ENCODE assay signal across 1 fruit fly cellular context in the genomic region with DNA sequence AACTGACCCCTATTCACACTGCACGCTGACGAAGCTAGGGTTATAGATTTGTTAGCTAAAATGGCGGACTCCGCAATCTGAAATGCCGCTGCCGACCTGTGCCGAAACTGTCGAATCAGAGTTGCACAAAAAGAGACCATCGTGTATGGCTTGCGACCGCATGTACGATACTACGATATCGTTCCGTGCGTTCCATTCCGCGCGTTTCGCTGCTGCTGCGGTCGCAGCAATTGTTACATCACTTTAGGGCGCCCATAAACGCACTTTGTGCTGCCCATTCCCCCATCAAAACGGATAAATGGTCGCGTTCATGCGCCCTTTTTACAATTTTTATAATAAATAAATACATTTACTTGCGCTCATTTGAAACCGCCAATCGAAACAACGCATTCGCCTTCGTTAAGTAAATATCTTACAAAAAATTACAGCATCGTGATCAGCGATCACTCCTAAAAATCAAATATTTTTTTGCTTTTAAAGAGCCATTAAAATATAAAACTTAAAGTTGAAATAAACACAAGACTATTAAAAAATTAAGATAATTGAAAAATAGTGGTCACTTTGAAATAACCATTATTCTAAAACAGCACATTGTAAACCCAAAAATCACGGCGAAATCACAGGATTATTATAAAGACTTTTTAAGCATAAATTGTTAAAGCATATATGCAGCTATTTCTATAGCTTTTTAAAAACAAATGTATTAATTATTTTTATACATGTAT.
TF ChIP-seq lines count a peak whose summit lies in the region.

A gene (minus strand): TSS at position 174 of the 725 bp plus-strand sequence.

TF ChIP-seq in whole organism, embryonic, 481 proteins besides CTCF, POLR2A, EP300 and RAD21 (continued from another document and continues in another):
- peak; percentile 85 for TF ChIP-seq CG6791 (GFP tag; IDR thresholded peaks at IDR 0.05; lab: Robert Waterston, UW; ENCODE audit: partially characterized antibody)
- peak; percentile 6 for TF ChIP-seq repo (GFP tag; optimal IDR thresholded peaks at IDR 0.05; lab: Kevin White, UChicago)
- TF ChIP-seq CG10274 (GFP tag; optimal IDR thresholded peaks at IDR 0.05; lab: Kevin White, UChicago) = no peak
- TF ChIP-seq Ssrp (tag; optimal IDR thresholded peaks at IDR 0.05; lab: Kevin White, UChicago) = no peak
- peak; percentile 74 for TF ChIP-seq Rfx (GFP tag; IDR thresholded peaks at IDR 0.05; lab: Robert Waterston, UW)
- TF ChIP-seq Kr (GFP tag; optimal IDR thresholded peaks at IDR 0.05; lab: Kevin White, UChicago) = no peak
- peak; percentile 64; the same call in 1 of the 2 replicates for TF ChIP-seq nerfin-2 (GFP tag; IDR thresholded peaks at IDR 0.05; lab: Robert Waterston, UW; ENCODE audit: partially characterized antibody)
- TF ChIP-seq Pdp1 (GFP tag; optimal IDR thresholded peaks at IDR 0.05; lab: Kevin White, UChicago) = peak in 1 of 2 experiments; percentile 99
- TF ChIP-seq HLH54F (GFP tag; optimal IDR thresholded peaks at IDR 0.05; lab: Kevin White, UChicago) = peak; percentile 9
- TF ChIP-seq CHES-1-like (GFP tag; optimal IDR thresholded peaks at IDR 0.05; lab: Kevin White, UChicago) = no peak
- peak; percentile 47; the same call in 1 of the 3 replicates for TF ChIP-seq ken (GFP tag; IDR thresholded peaks at IDR 0.05; lab: Robert Waterston, UW)
- peak; percentile 36; the same call in 1 of the 2 replicates for TF ChIP-seq H2.0 (GFP tag; IDR thresholded peaks at IDR 0.05; lab: Robert Waterston, UW)
- peak; percentile 15 for TF ChIP-seq CG17359 (tag; optimal IDR thresholded peaks at IDR 0.05; lab: Kevin White, UChicago)
- peak; percentile 80 for TF ChIP-seq CG16813 (GFP tag; IDR thresholded peaks at IDR 0.05; lab: Robert Waterston, UW; ENCODE audit: partially characterized antibody)
- TF ChIP-seq CG3281 (GFP tag; optimal IDR thresholded peaks at IDR 0.05; lab: Kevin White, UChicago) = no peak
- peak; percentile 19 for TF ChIP-seq CG7271 (tag; optimal IDR thresholded peaks at IDR 0.05; lab: Kevin White, UChicago)
- peak; percentile 25; the same call in 1 of the 3 replicates for TF ChIP-seq Optix (GFP tag; IDR thresholded peaks at IDR 0.05; lab: Robert Waterston, UW)
- TF ChIP-seq kah (GFP tag; optimal IDR thresholded peaks at IDR 0.05; lab: Kevin White, UChicago) = no peak
- TF ChIP-seq tna (GFP tag; IDR thresholded peaks at IDR 0.05; lab: Robert Waterston, UW; ENCODE audit: partially characterized antibody) = peak; percentile 73
- peak; percentile 4 for TF ChIP-seq PHDP (tag; optimal IDR thresholded peaks at IDR 0.05; lab: Kevin White, UChicago)
- TF ChIP-seq Antp (GFP tag; optimal IDR thresholded peaks at IDR 0.05; lab: Kevin White, UChicago) = peak; percentile 12
- TF ChIP-seq CG18476 (GFP tag; optimal IDR thresholded peaks at IDR 0.05; lab: Kevin White, UChicago) = peak; percentile 44
- no peak for TF ChIP-seq TFAM (GFP tag; optimal IDR thresholded peaks at IDR 0.05; lab: Kevin White, UChicago)
- peak; percentile 29; the same call in 1 of the 3 replicates for TF ChIP-seq H15 (GFP tag; IDR thresholded peaks at IDR 0.05; lab: Robert Waterston, UW)
- TF ChIP-seq Myb (GFP tag; optimal IDR thresholded peaks at IDR 0.05; lab: Kevin White, UChicago) = peak; percentile 44
- TF ChIP-seq CG9727 (GFP tag; optimal IDR thresholded peaks at IDR 0.05; lab: Kevin White, UChicago) = peak; percentile 47
- peak in 1 of 2 experiments; percentile 10 for TF ChIP-seq bsh (GFP tag; optimal IDR thresholded peaks at IDR 0.05; lab: Kevin White, UChicago)
- TF ChIP-seq CG10321 (GFP tag; IDR thresholded peaks at IDR 0.05; lab: Robert Waterston, UW) = no peak
- TF ChIP-seq fd64A (GFP tag; optimal IDR thresholded peaks at IDR 0.05; lab: Kevin White, UChicago) = no peak
- no peak for TF ChIP-seq CG1832 (GFP tag; optimal IDR thresholded peaks at IDR 0.05; lab: Kevin White, UChicago)
- no peak for TF ChIP-seq CG10979 (tag; optimal IDR thresholded peaks at IDR 0.05; lab: Kevin White, UChicago)
- peak; percentile 90 for TF ChIP-seq CG17186 (GFP tag; optimal IDR thresholded peaks at IDR 0.05; lab: Kevin White, UChicago)
- 0 out of 3 replicates have a peak, but pooled peaks have one; percentile 66 for TF ChIP-seq CG11456 (GFP tag; IDR thresholded peaks at IDR 0.05; lab: Robert Waterston, UW)
- peak; percentile 41 for TF ChIP-seq stwl (tag; optimal IDR thresholded peaks at IDR 0.05; lab: Kevin White, UChicago)
- TF ChIP-seq tll (GFP tag; optimal IDR thresholded peaks at IDR 0.05; lab: Kevin White, UChicago) = no peak
- peak; percentile 28; the same call in 1 of the 2 replicates for TF ChIP-seq CG8765 (GFP tag; IDR thresholded peaks at IDR 0.05; lab: Robert Waterston, UW)
- peak; percentile 10 for TF ChIP-seq CG8924 (tag; optimal IDR thresholded peaks at IDR 0.05; lab: Kevin White, UChicago)
- TF ChIP-seq CG13424 (tag; optimal IDR thresholded peaks at IDR 0.05; lab: Kevin White, UChicago) = peak; percentile 20
- TF ChIP-seq Scr (GFP tag; IDR thresholded peaks at IDR 0.05; lab: Robert Waterston, UW; ENCODE audit: partially characterized antibody) = peak; percentile 76
- 0 out of 2 replicates have a peak, but pooled peaks have one; percentile 23 for TF ChIP-seq klu (GFP tag; IDR thresholded peaks at IDR 0.05; lab: Robert Waterston, UW)
- peak; percentile 86 for TF ChIP-seq Ets97D (GFP tag; optimal IDR thresholded peaks at IDR 0.05; lab: Kevin White, UChicago)
- TF ChIP-seq HmgZ (tag; optimal IDR thresholded peaks at IDR 0.05; lab: Kevin White, UChicago) = peak; percentile 24
- no peak for TF ChIP-seq CG8089 (GFP tag; optimal IDR thresholded peaks at IDR 0.05; lab: Kevin White, UChicago)
- peak; percentile 80 for TF ChIP-seq BEAF-32 (GFP tag; optimal IDR thresholded peaks at IDR 0.05; lab: Kevin White, UChicago)
- TF ChIP-seq Nf-YA (GFP tag; IDR thresholded peaks at IDR 0.05; lab: Robert Waterston, UW) = no peak; the same call in 1 of the 2 replicates
- TF ChIP-seq ato (GFP tag; IDR thresholded peaks at IDR 0.05; lab: Robert Waterston, UW; ENCODE audit: partially characterized antibody) = peak; percentile 82
- TF ChIP-seq Deaf1 (tag; optimal IDR thresholded peaks at IDR 0.05; lab: Kevin White, UChicago) = peak; percentile 63
- no peak for TF ChIP-seq fru (optimal IDR thresholded peaks at IDR 0.05; lab: Kevin White, UChicago)
- TF ChIP-seq CG6813 (GFP tag; optimal IDR thresholded peaks at IDR 0.05; lab: Kevin White, UChicago) = no peak
- TF ChIP-seq NC2β (GFP tag; optimal IDR thresholded peaks at IDR 0.05; lab: Kevin White, UChicago) = peak; percentile 10
- TF ChIP-seq CG14965 (GFP tag; optimal IDR thresholded peaks at IDR 0.05; lab: Kevin White, UChicago; ENCODE audit: borderline replicate concordance) = no peak
- TF ChIP-seq CG8944 (GFP tag; optimal IDR thresholded peaks at IDR 0.05; lab: Kevin White, UChicago) = no peak
- peak; percentile 47; the same call in 2 of the 3 replicates for TF ChIP-seq dysf (GFP tag; IDR thresholded peaks at IDR 0.05; lab: Robert Waterston, UW)
- no peak for TF ChIP-seq crol (GFP tag; IDR thresholded peaks at IDR 0.05; lab: Robert Waterston, UW)
- TF ChIP-seq Side (GFP tag; optimal IDR thresholded peaks at IDR 0.05; lab: Kevin White, UChicago) = peak; percentile 12
- no peak for TF ChIP-seq Oli (tag; optimal IDR thresholded peaks at IDR 0.05; lab: Kevin White, UChicago)
- peak; percentile 60 for TF ChIP-seq E2f1 (GFP tag; IDR thresholded peaks at IDR 0.05; lab: Robert Waterston, UW)
- peak; percentile 72 for TF ChIP-seq CG18764 (GFP tag; optimal IDR thresholded peaks at IDR 0.05; lab: Kevin White, UChicago)
- TF ChIP-seq CG31224 (GFP tag; IDR thresholded peaks at IDR 0.05; lab: Robert Waterston, UW) = peak; percentile 30; the same call in 1 of the 2 replicates
- TF ChIP-seq rib (GFP tag; IDR thresholded peaks at IDR 0.05; lab: Robert Waterston, UW) = peak; percentile 42; the same call in 1 of the 2 replicates
- TF ChIP-seq nerfin-1 (tag; optimal IDR thresholded peaks at IDR 0.05; lab: Kevin White, UChicago) = no peak
- TF ChIP-seq Meics (GFP tag; optimal IDR thresholded peaks at IDR 0.05; lab: Kevin White, UChicago) = peak; percentile 22
- no peak for TF ChIP-seq CG17385 (GFP tag; optimal IDR thresholded peaks at IDR 0.05; lab: Kevin White, UChicago)
- TF ChIP-seq fd3F (GFP tag; optimal IDR thresholded peaks at IDR 0.05; lab: Kevin White, UChicago) = peak; percentile 9
- TF ChIP-seq Awh (GFP tag; IDR thresholded peaks at IDR 0.05; lab: Robert Waterston, UW) = 0 out of 2 replicates have a peak, but pooled peaks have one; percentile 33
- TF ChIP-seq Nf-YB (GFP tag; optimal IDR thresholded peaks at IDR 0.05; lab: Kevin White, UChicago) = no peak
- peak; percentile 69 for TF ChIP-seq vnd (GFP tag; IDR thresholded peaks at IDR 0.05; lab: Robert Waterston, UW; ENCODE audit: partially characterized antibody)
- peak; percentile 4 for TF ChIP-seq HmgD (GFP tag; optimal IDR thresholded peaks at IDR 0.05; lab: Kevin White, UChicago)
- no peak for TF ChIP-seq luna (GFP tag; optimal IDR thresholded peaks at IDR 0.05; lab: Kevin White, UChicago)
- no peak for TF ChIP-seq CG16815 (GFP tag; optimal IDR thresholded peaks at IDR 0.05; lab: Kevin White, UChicago)
- peak; percentile 74 for TF ChIP-seq CG15479 (GFP tag; optimal IDR thresholded peaks at IDR 0.05; lab: Kevin White, UChicago)
- no peak for TF ChIP-seq Doc2 (GFP tag; IDR thresholded peaks at IDR 0.05; lab: Robert Waterston, UW)
- TF ChIP-seq CG10366 (GFP tag; IDR thresholded peaks at IDR 0.05; lab: Robert Waterston, UW) = peak; percentile 37
- TF ChIP-seq zfh1 (GFP tag; IDR thresholded peaks at IDR 0.05; lab: Robert Waterston, UW) = peak; percentile 70; the same call in 2 of the 3 replicates
- TF ChIP-seq wor (GFP tag; IDR thresholded peaks at IDR 0.05; lab: Robert Waterston, UW) = no peak
- TF ChIP-seq CG6654 (GFP tag; optimal IDR thresholded peaks at IDR 0.05; lab: Kevin White, UChicago) = no peak
- peak; percentile 87 for TF ChIP-seq chinmo (GFP tag; IDR thresholded peaks at IDR 0.05; lab: Robert Waterston, UW; ENCODE audit: partially characterized antibody)
- no peak for TF ChIP-seq chif (GFP tag; optimal IDR thresholded peaks at IDR 0.05; lab: Kevin White, UChicago)
- TF ChIP-seq CG30403 (GFP tag; optimal IDR thresholded peaks at IDR 0.05; lab: Kevin White, UChicago) = peak; percentile 15
- peak; percentile 68 for TF ChIP-seq CG9932 (GFP tag; IDR thresholded peaks at IDR 0.05; lab: Robert Waterston, UW)
- TF ChIP-seq pzg (GFP tag; optimal IDR thresholded peaks at IDR 0.05; lab: Kevin White, UChicago) = peak; percentile 80
- TF ChIP-seq CG1024 (GFP tag; IDR thresholded peaks at IDR 0.05; lab: Robert Waterston, UW) = peak; percentile 79
- peak; percentile 35 for TF ChIP-seq CG15269 (tag; optimal IDR thresholded peaks at IDR 0.05; lab: Kevin White, UChicago)
- no peak for TF ChIP-seq abd-A (tag; optimal IDR thresholded peaks at IDR 0.05; lab: Kevin White, UChicago)
- 0 out of 3 replicates have a peak, but pooled peaks have one; percentile 44 for TF ChIP-seq CG11093 (GFP tag; IDR thresholded peaks at IDR 0.05; lab: Robert Waterston, UW)
- no peak for TF ChIP-seq tio (GFP tag; optimal IDR thresholded peaks at IDR 0.05; lab: Kevin White, UChicago)
- peak; percentile 92 for TF ChIP-seq phol (tag; optimal IDR thresholded peaks at IDR 0.05; lab: Kevin White, UChicago)
- no peak for TF ChIP-seq Trl (optimal IDR thresholded peaks at IDR 0.05; lab: Kevin White, UChicago)
- TF ChIP-seq Trl (GFP tag; optimal IDR thresholded peaks at IDR 0.05; lab: Kevin White, UChicago) = no peak
- TF ChIP-seq ac (GFP tag; optimal IDR thresholded peaks at IDR 0.05; lab: Kevin White, UChicago) = no peak
- no peak for TF ChIP-seq CG12104 (GFP tag; optimal IDR thresholded peaks at IDR 0.05; lab: Kevin White, UChicago)
- TF ChIP-seq CG17568 (GFP tag; optimal IDR thresholded peaks at IDR 0.05; lab: Kevin White, UChicago) = no peak
- no peak for TF ChIP-seq disco-r (GFP tag; optimal IDR thresholded peaks at IDR 0.05; lab: Kevin White, UChicago)
- TF ChIP-seq slou (GFP tag; optimal IDR thresholded peaks at IDR 0.05; lab: Kevin White, UChicago) = no peak
- TF ChIP-seq Hr39 (optimal IDR thresholded peaks at IDR 0.05; lab: Kevin White, UChicago) = no peak
- TF ChIP-seq zen2 (GFP tag; IDR thresholded peaks at IDR 0.05; lab: Robert Waterston, UW; ENCODE audit: partially characterized antibody) = peak; percentile 64; the same call in 2 of the 3 replicates
- peak; percentile 66 for TF ChIP-seq hbn (GFP tag; IDR thresholded peaks at IDR 0.05; lab: Robert Waterston, UW; ENCODE audit: partially characterized antibody)
- TF ChIP-seq Gug (GFP tag; IDR thresholded peaks at IDR 0.05; lab: Robert Waterston, UW) = peak; percentile 38; the same call in 2 of the 4 replicates
- TF ChIP-seq CG3847 (GFP tag; IDR thresholded peaks at IDR 0.05; lab: Robert Waterston, UW) = peak; percentile 58; the same call in 1 of the 2 replicates
- TF ChIP-seq Hand (GFP tag; optimal IDR thresholded peaks at IDR 0.05; lab: Kevin White, UChicago) = no peak
- no peak for TF ChIP-seq CG11398 (GFP tag; optimal IDR thresholded peaks at IDR 0.05; lab: Kevin White, UChicago)
- peak; percentile 94 for TF ChIP-seq CG30020 (tag; optimal IDR thresholded peaks at IDR 0.05; lab: Kevin White, UChicago)
- TF ChIP-seq Six4 (GFP tag; optimal IDR thresholded peaks at IDR 0.05; lab: Kevin White, UChicago) = no peak
- no peak for TF ChIP-seq CG5245 (GFP tag; optimal IDR thresholded peaks at IDR 0.05; lab: Kevin White, UChicago)
- TF ChIP-seq Bgb (GFP tag; IDR thresholded peaks at IDR 0.05; lab: Robert Waterston, UW; ENCODE audit: partially characterized antibody) = peak; percentile 89
- TF ChIP-seq CG31365 (tag; optimal IDR thresholded peaks at IDR 0.05; lab: Kevin White, UChicago) = no peak
- peak; percentile 68; the same call in 2 of the 3 replicates for TF ChIP-seq HLH4C (GFP tag; IDR thresholded peaks at IDR 0.05; lab: Robert Waterston, UW; ENCODE audit: partially characterized antibody)
- TF ChIP-seq CG7928 (GFP tag; optimal IDR thresholded peaks at IDR 0.05; lab: Kevin White, UChicago) = no peak
- peak; percentile 43 for TF ChIP-seq CG4424 (GFP tag; optimal IDR thresholded peaks at IDR 0.05; lab: Kevin White, UChicago)
- TF ChIP-seq CG6683 (GFP tag; optimal IDR thresholded peaks at IDR 0.05; lab: Kevin White, UChicago) = no peak
- TF ChIP-seq Hmx (GFP tag; optimal IDR thresholded peaks at IDR 0.05; lab: Kevin White, UChicago) = no peak
- TF ChIP-seq CG4730 (GFP tag; IDR thresholded peaks at IDR 0.05; lab: Robert Waterston, UW) = 0 out of 2 replicates have a peak, but pooled peaks have one; percentile 25
- peak; percentile 87 for TF ChIP-seq Opbp (GFP tag; IDR thresholded peaks at IDR 0.05; lab: Robert Waterston, UW; ENCODE audit: partially characterized antibody)
- no peak for TF ChIP-seq Eip74EF (GFP tag; optimal IDR thresholded peaks at IDR 0.05; lab: Kevin White, UChicago)
- no peak; the same call in 2 of the 3 replicates for TF ChIP-seq Mrtf (GFP tag; IDR thresholded peaks at IDR 0.05; lab: Robert Waterston, UW)
- no peak for TF ChIP-seq gcm (GFP tag; optimal IDR thresholded peaks at IDR 0.05; lab: Kevin White, UChicago)
- TF ChIP-seq NfI (GFP tag; optimal IDR thresholded peaks at IDR 0.05; lab: Kevin White, UChicago) = peak; percentile 34
